Worm (Caenorhabditis elegans) whole organism, L3 larva: ENCODE data around the gene Y69H2.15.

Experiments
- ceh-82 ChIP-seq: fragments of 150-350 bp; optimal IDR thresholded peaks from 2 replicates; lab custom pipeline; 2014; ENCODE audit warnings: missing biosample characterization, missing genetic modification characterization
- egl-27 ChIP-seq: sonication (generic microtip); optimal IDR thresholded peaks from 4 replicates; lab custom pipeline; 2017; ENCODE audit warnings: missing biosample characterization, missing genetic modification reagents, missing genetic modification characterization
- fos-1 ChIP-seq: fragments of 150-350 bp; optimal IDR thresholded peaks from 2 replicates; lab custom pipeline; 2014; ENCODE audit warnings: missing biosample characterization, missing genetic modification characterization
- nhr-12 ChIP-seq: fragments of 150-350 bp; optimal IDR thresholded peaks from 2 replicates; lab custom pipeline; 2014; ENCODE audit warnings: missing biosample characterization, missing genetic modification characterization
- snpc-4 ChIP-seq: fragments of 150-350 bp; optimal IDR thresholded peaks from 2 replicates; lab custom pipeline; 2014; ENCODE audit warnings: missing biosample characterization, missing genetic modification characterization
- unc-39 ChIP-seq: sonication (generic microtip); optimal IDR thresholded peaks from 4 replicates; lab custom pipeline; 2017; ENCODE audit warnings: missing biosample characterization, missing genetic modification characterization
- ztf-4 ChIP-seq: fragments of 150-350 bp; optimal IDR thresholded peaks from 2 replicates; lab custom pipeline; 2014; ENCODE audit warnings: missing biosample characterization, missing genetic modification characterization

ce11 chrV:18674367-18674766, 47.7 kb upstream of the Y69H2.15 start:
- no peak for TF ChIP-seq egl-27
- no peak for TF ChIP-seq ceh-82 (tag; lab: Kevin White, UChicago)
- TF ChIP-seq nhr-12 (tag; lab: Kevin White, UChicago): no peak
- no peak for TF ChIP-seq unc-39 (tag; lab: Kevin White, UChicago)
- TF ChIP-seq fos-1 (tag; lab: Kevin White, UChicago): no peak
- TF ChIP-seq ztf-4 (tag; lab: Kevin White, UChicago): no peak
- no peak for TF ChIP-seq snpc-4
